Worm (Caenorhabditis elegans) whole organism, late embryonic: ENCODE results near the gene clc-12.

ENCODE experiments used
- ceh-22 ChIP-seq: sonication (generic microtip); optimal IDR thresholded peaks from 2 replicates; lab custom pipeline; 2017; ENCODE audit warnings: missing biosample characterization, missing genetic modification characterization
- fkh-10 ChIP-seq: fragments of 150-350 bp; optimal IDR thresholded peaks from 2 replicates; lab custom pipeline; 2014; ENCODE audit warnings: missing biosample characterization, missing genetic modification reagents, missing genetic modification characterization
- pag-3 ChIP-seq: sonication (generic microtip); optimal IDR thresholded peaks from 2 replicates; lab custom pipeline; 2016; ENCODE audit warnings: missing compliant biosample characterization, missing genetic modification characterization, borderline replicate concordance
- rnt-1 ChIP-seq: sonication (generic microtip); optimal IDR thresholded peaks from 2 replicates; lab custom pipeline; 2016; ENCODE audit warnings: missing genetic modification characterization, missing compliant biosample characterization
- sox-4 ChIP-seq: sonication (generic microtip); optimal IDR thresholded peaks from 2 replicates; lab custom pipeline; 2017; ENCODE audit warnings: mild to moderate bottlenecking, missing genetic modification characterization, inconsistent platforms, missing compliant biosample characterization
- tbx-2 ChIP-seq: sonication (generic microtip); optimal IDR thresholded peaks from 2 replicates; lab custom pipeline; 2016; ENCODE audit warnings: missing genetic modification characterization, missing compliant biosample characterization

DNA sequence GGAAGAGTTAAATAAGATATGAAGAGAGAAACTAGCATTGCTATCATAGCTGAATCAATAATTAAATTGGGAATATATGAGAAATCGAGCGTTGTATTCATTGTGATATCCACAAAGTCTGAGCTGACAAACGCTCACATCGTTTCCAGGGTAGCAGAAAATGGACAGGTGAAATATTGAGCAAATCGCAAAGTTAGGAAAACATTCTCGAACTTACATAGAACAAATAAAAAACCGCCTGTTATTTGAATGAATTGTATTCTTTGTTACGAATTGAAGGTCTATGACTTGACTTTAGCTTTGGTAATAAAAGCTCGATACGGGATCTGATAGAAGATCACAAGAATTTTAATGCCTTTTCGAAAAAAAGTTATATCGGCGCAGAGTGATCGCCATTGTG, 26.7 kb upstream of the clc-12 start, which contains the start of gene srz-94:
- TF ChIP-seq sox-4 (tag; lab: Kevin White, UChicago) (no peak), ceh-22 (tag; lab: Kevin White, UChicago) (no peak), fkh-10 (no peak), pag-3 (no peak), tbx-2 (tag; lab: Kevin White, UChicago) (no peak), rnt-1 (no peak)
